Worm (Caenorhabditis elegans) whole organism, early embryonic: ENCODE data around the gene F07A11.4.

Experiments
- ama-1 ChIP-seq: fragments of 150-350 bp; optimal IDR thresholded peaks from 2 replicates; lab custom pipeline; 2014
- hmbx-1 ChIP-seq: sonication (generic microtip); optimal IDR thresholded peaks from 2 replicates; lab custom pipeline; 2016; ENCODE audit warnings: mild to moderate bottlenecking, missing genetic modification characterization, missing compliant biosample characterization
- scrt-1 ChIP-seq: fragments of 200-800 bp; sonication (Bioruptor generic); IDR thresholded peaks from 2 replicates; pipeline ENCODE4 v1.3.6; 2022; ENCODE audit warnings: missing genetic modification characterization, missing compliant biosample characterization
- tra-4 ChIP-seq: sonication (generic microtip); optimal IDR thresholded peaks from 2 replicates; lab custom pipeline; 2017; ENCODE audit warnings: missing genetic modification characterization, missing compliant biosample characterization

ce11 chrII:11622605-11623004 lies 21.8 kb downstream of the F07A11.4 start:
- TF ChIP-seq ama-1 (lab: Kevin White, UChicago): no peak
- TF ChIP-seq hmbx-1 (tag; lab: Kevin White, UChicago): no peak
- TF ChIP-seq scrt-1 (GFP tag; lab: Robert Waterston, UW): no peak
- no peak for TF ChIP-seq tra-4
